Worm (Caenorhabditis elegans): Measurements from ENCODE around the gene fbxb-58.
A peak's percentile ranks its signal among the peaks of the same experiment; 100 is the strongest.
"Not testable (repeated sequence)": the region's sequence is repeated elsewhere in the genome, so short reads cannot be mapped to it uniquely, and the experiment has no call there.

Gene fbxb-58

DNA sequence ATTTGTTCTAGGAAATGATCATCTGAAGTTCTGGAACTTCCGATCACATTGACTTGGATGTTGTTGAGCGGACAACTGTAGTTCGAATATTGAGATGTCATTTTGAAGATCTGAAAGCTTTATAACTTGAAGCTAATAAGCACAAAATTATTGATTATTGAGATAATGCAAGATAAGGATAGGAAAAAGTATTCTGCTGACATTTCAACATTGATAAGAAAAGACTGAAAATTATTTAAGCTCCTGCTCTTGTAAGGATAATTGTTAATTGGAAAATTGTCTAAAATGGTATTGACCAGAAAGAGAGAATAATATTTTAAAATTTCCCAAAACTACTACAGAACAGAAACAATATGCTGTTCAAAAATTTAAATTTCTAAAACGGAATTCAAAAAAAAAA, 46.1 kb downstream of the fbxb-58 start, which contains the start of gene tbx-31:
TSS of gene tbx-31 (minus strand) at position 101 of the 400 bp plus-strand sequence.
- no peak for TF ChIP-seq fkh-3 (tag; optimal IDR thresholded peaks at IDR 0.05)
- TF ChIP-seq atf-7 (tag; optimal IDR thresholded peaks at IDR 0.05) = no peak
- TF ChIP-seq ceh-91 (GFP tag; IDR thresholded peaks at IDR 0.05) = no peak
- TF ChIP-seq repo-1 (tag; optimal IDR thresholded peaks at IDR 0.05) = no peak
- TF ChIP-seq F55B11.4 (tag; optimal IDR thresholded peaks at IDR 0.05; ENCODE audit: borderline replicate concordance, insufficient read depth) = no peak

DNA sequence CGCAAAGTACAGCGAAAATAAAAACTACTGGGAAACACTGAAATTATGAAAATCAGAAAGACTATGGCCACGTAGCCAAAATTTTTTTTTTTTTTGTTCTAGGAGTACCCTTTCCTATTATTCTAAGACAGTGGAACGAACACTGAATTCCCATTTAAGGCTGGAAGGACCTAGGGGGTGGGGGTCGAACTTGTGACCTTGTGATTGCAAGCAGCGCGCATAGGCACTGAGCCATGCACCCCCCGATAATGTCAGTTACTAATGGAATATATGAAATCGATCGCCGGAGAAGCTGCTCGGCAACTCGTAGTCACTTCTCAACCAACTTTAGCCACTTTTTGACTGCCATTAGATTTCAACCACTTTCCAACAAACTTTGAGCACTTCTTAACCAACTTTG, 47.2 kb downstream of the fbxb-58 start:
- TF ChIP-seq ztf-18 (tag; optimal IDR thresholded peaks at IDR 0.05) = peak; percentile 8
- peak; percentile 56 for TF ChIP-seq B0261.1 (tag; optimal IDR thresholded peaks at IDR 0.05)
- peak; percentile 15 for TF ChIP-seq snpc-4 (GFP tag; optimal IDR thresholded peaks at IDR 0.05)
- TF ChIP-seq snpc-4 (tag; optimal IDR thresholded peaks at IDR 0.05) = not testable (repeated sequence)
- TF ChIP-seq tbp1 (GFP tag; optimal IDR thresholded peaks at IDR 0.05) = peak; percentile 77
- TF ChIP-seq egl-18 (GFP tag; IDR thresholded peaks at IDR 0.05) = 0 out of 2 replicates have a peak, but pooled peaks have one; percentile 49
- TF ChIP-seq ceh-91 (GFP tag; IDR thresholded peaks at IDR 0.05) = 0 out of 2 replicates have a peak, but pooled peaks have one; percentile 22
- 0 out of 2 replicates have a peak, but pooled peaks have one; percentile 49 for TF ChIP-seq ztf-25 (GFP tag; IDR thresholded peaks at IDR 0.05)
- TF ChIP-seq snpc-3.4 (tag; optimal IDR thresholded peaks at IDR 0.05) = peak; percentile 26
- peak; percentile 45 for TF ChIP-seq die-1 (tag; optimal IDR thresholded peaks at IDR 0.05)
- peak; percentile 76 for TF ChIP-seq D2030.7 (GFP tag; IDR thresholded peaks at IDR 0.05)
- TF ChIP-seq him-1 (tag; optimal IDR thresholded peaks at IDR 0.05) = peak; percentile 70
- TF ChIP-seq dox-1 (GFP tag; IDR thresholded peaks at IDR 0.05) = peak; percentile 53
- TF ChIP-seq lin-26 (GFP tag; IDR thresholded peaks at IDR 0.05) = peak; percentile 67; the same call in 1 of the 2 replicates
- TF ChIP-seq egl-44 (GFP tag; IDR thresholded peaks at IDR 0.05) = peak; percentile 58; the same call in 1 of the 2 replicates
- TF ChIP-seq snpc-1.3 (tag; optimal IDR thresholded peaks at IDR 0.05; ENCODE audit: insufficient read depth) = peak; percentile 11
- peak; percentile 51 for TF ChIP-seq rpc-1 (optimal IDR thresholded peaks at IDR 0.05)
- peak; percentile 80 for TF ChIP-seq rpc-1 (tag; optimal IDR thresholded peaks at IDR 0.05)

DNA sequence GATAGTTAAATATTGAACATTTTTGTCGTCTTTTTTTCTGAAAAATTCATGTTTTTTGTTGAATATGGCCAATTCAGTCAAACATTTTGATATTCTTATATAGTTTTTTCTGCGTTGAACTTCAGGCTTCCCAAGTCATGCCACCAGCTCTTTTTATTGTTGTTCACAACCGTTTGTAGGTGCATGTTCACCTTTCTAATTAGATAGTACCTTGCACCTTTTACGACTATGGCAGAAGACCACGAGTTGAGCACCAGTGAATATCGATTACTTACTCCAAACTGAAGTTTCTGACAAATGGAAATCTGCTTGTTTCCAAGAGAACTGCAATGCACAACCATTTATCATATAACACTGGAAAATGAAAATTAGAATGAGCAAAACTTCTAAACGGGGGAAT, 47.9 kb downstream of the fbxb-58 start:
- TF ChIP-seq ZK185.1 (tag; optimal IDR thresholded peaks at IDR 0.05; ENCODE audit: poor library complexity, severe bottlenecking) (no peak), ceh-27 (GFP tag; optimal IDR thresholded peaks at IDR 0.05) (no peak), ztf-18 (tag; optimal IDR thresholded peaks at IDR 0.05) (no peak), egl-44 (GFP tag; IDR thresholded peaks at IDR 0.05) (no peak), die-1 (tag; optimal IDR thresholded peaks at IDR 0.05) (no peak), cebp-2 (GFP tag; IDR thresholded peaks at IDR 0.05) (no peak), unc-62 (GFP tag; optimal IDR thresholded peaks at IDR 0.05) (no peak), T07F8.4 (tag; optimal IDR thresholded peaks at IDR 0.05) (no peak), akir-1 (GFP tag; optimal IDR thresholded peaks at IDR 0.05) (no peak), madf-8 (GFP tag; conservative IDR thresholded peaks at IDR 0.05) (no peak), ceh-58 (GFP tag; IDR thresholded peaks at IDR 0.05) (no peak), ztf-26 (tag; optimal IDR thresholded peaks at IDR 0.05) (no peak)

DNA sequence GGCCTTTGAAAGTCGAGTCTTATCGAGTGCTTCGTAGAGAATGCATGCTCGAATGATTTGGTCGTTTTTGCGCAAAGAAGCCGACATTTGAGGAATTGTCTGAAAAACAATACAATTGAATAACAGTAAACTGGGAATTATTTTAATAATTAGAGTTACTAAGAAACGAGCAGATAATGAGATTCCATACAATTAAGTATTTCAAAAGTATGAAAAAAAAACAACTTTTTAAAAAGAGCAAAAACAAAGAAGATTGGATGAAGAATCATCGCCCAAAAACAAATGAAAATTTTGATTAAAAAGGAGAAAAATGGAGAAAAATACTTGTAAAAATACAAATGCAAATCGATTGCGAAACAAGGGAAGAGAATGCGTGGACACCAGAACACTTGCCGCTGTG, 50.1 kb downstream of the fbxb-58 start, which contains the start of gene fbxa-170:
TSS of gene fbxa-170 (minus strand) at position 101 of the 400 bp plus-strand sequence.
- TF ChIP-seq mes-4 (tag; optimal IDR thresholded peaks at IDR 0.05) (no peak), hmg-1.2 (GFP tag; IDR thresholded peaks at IDR 0.05) (no peak), atf-7 (tag; optimal IDR thresholded peaks at IDR 0.05) (no peak), lsy-27 (tag; optimal IDR thresholded peaks at IDR 0.05; ENCODE audit: borderline replicate concordance, insufficient read depth) (no peak), Y53F4B.3 (GFP tag; IDR thresholded peaks at IDR 0.05) (no peak), lsl-1 (GFP tag; optimal IDR thresholded peaks at IDR 0.05) (no peak), F33H1.4 (GFP tag; IDR thresholded peaks at IDR 0.05) (no peak), unc-130 (GFP tag; optimal IDR thresholded peaks at IDR 0.05) (no peak), rcor-1 (GFP tag; IDR thresholded peaks at IDR 0.05) (no peak), mxl-1 (tag; optimal IDR thresholded peaks at IDR 0.05) (no peak), ceh-27 (GFP tag; optimal IDR thresholded peaks at IDR 0.05) (no peak), F52B5.7 (tag; optimal IDR thresholded peaks at IDR 0.05) (no peak), ztf-3 (GFP tag; optimal IDR thresholded peaks at IDR 0.05) (no peak), hlh-12 (tag; optimal IDR thresholded peaks at IDR 0.05) (no peak), pbrm-1 (GFP tag; IDR thresholded peaks at IDR 0.05) (no peak), F39B2.1 (GFP tag; IDR thresholded peaks at IDR 0.05) (no peak), athp-1 (tag; optimal IDR thresholded peaks at IDR 0.05) (no peak)

Data from whole organism, young adult.